Worm (Caenorhabditis elegans) whole organism, L3 larva: ENCODE measurements around the gene F09E5.7.

ENCODE experiments used
- R02D3.7 ChIP-seq: fragments of 150-350 bp; optimal IDR thresholded peaks from 2 replicates; lab custom pipeline; 2014; ENCODE audit warnings: missing biosample characterization, missing genetic modification characterization
- aly-2 ChIP-seq: fragments of 150-350 bp; optimal IDR thresholded peaks from 2 replicates; lab custom pipeline; 2014; ENCODE audit warnings: missing biosample characterization, missing genetic modification characterization
- ceh-16 ChIP-seq: sonication (generic microtip); optimal IDR thresholded peaks from 2 replicates; lab custom pipeline; 2017; ENCODE audit warnings: missing biosample characterization, missing genetic modification characterization
- ceh-82 ChIP-seq: fragments of 150-350 bp; optimal IDR thresholded peaks from 2 replicates; lab custom pipeline; 2014; ENCODE audit warnings: missing biosample characterization, missing genetic modification characterization
- egl-5 ChIP-seq: fragments of 150-350 bp; optimal IDR thresholded peaks from 2 replicates; lab custom pipeline; 2017; ENCODE audit warnings: missing biosample characterization, missing genetic modification reagents, missing genetic modification characterization, inconsistent platforms
- elt-1 ChIP-seq: fragments of 150-350 bp; optimal IDR thresholded peaks from 2 replicates; lab custom pipeline; 2014; ENCODE audit warnings: missing biosample characterization, missing genetic modification characterization
- elt-2 ChIP-seq: sonication (generic microtip); optimal IDR thresholded peaks from 2 replicates; lab custom pipeline; 2016; ENCODE audit warnings: missing genetic modification reagents, mild to moderate bottlenecking, missing genetic modification characterization, missing compliant biosample characterization
- elt-3 ChIP-seq, 3 experiments: fragments of 150-350 bp in 1 of 3; sonication (generic microtip) in 2 of 3; optimal IDR thresholded peaks; 2 replicates in 2 of 3; 4 replicates in 1 of 3; lab custom pipeline; 2014 to 2017; ENCODE audit warnings: missing biosample characterization in 3 of 3, missing genetic modification characterization in 3 of 3
- eor-1 ChIP-seq, 2 experiments: fragments of 150-350 bp; optimal IDR thresholded peaks; 2 replicates each; lab custom pipeline; 2014 to 2018; ENCODE audit warnings: missing biosample characterization in 2 of 2, missing genetic modification characterization in 2 of 2
- fkh-10 ChIP-seq: sonication (generic microtip); optimal IDR thresholded peaks from 2 replicates; lab custom pipeline; 2017; ENCODE audit warnings: missing biosample characterization, missing genetic modification reagents, missing genetic modification characterization
- fkh-2 ChIP-seq: fragments of 150-350 bp; optimal IDR thresholded peaks from 2 replicates; lab custom pipeline; 2014; ENCODE audit warnings: missing biosample characterization, missing genetic modification reagents, missing genetic modification characterization
- fos-1 ChIP-seq: fragments of 150-350 bp; optimal IDR thresholded peaks from 2 replicates; lab custom pipeline; 2014; ENCODE audit warnings: missing biosample characterization, missing genetic modification characterization
- hmg-11 ChIP-seq: sonication (generic microtip); optimal IDR thresholded peaks from 2 replicates; lab custom pipeline; 2016; ENCODE audit warnings: missing genetic modification characterization, missing compliant biosample characterization
- jun-1 ChIP-seq: fragments of 150-350 bp; optimal IDR thresholded peaks from 2 replicates; lab custom pipeline; 2014; ENCODE audit warnings: missing biosample characterization, missing genetic modification reagents, missing genetic modification characterization
- lin-39 ChIP-seq: fragments of 150-350 bp; optimal IDR thresholded peaks from 2 replicates; lab custom pipeline; 2018; ENCODE audit warnings: missing biosample characterization, missing genetic modification reagents, missing genetic modification characterization
- lsy-12 ChIP-seq: sonication (generic microtip); optimal IDR thresholded peaks from 2 replicates; lab custom pipeline; 2016; ENCODE audit warnings: mild to moderate bottlenecking, missing genetic modification characterization, missing compliant biosample characterization
- mdl-1 ChIP-seq: fragments of 150-350 bp; optimal IDR thresholded peaks from 2 replicates; lab custom pipeline; 2014; ENCODE audit warnings: missing biosample characterization, missing genetic modification characterization
- nfya-1 ChIP-seq: sonication (generic microtip); optimal IDR thresholded peaks from 2 replicates; lab custom pipeline; 2017; ENCODE audit warnings: missing genetic modification characterization, mild to moderate bottlenecking, missing compliant biosample characterization, antibody characterized with exemption, moderate library complexity; ENCODE audit not compliant: insufficient read depth
- nhr-11 ChIP-seq: fragments of 150-350 bp; optimal IDR thresholded peaks from 2 replicates; lab custom pipeline; 2014; ENCODE audit warnings: missing biosample characterization, missing genetic modification characterization
- nhr-23 ChIP-seq: fragments of 150-350 bp; optimal IDR thresholded peaks from 2 replicates; lab custom pipeline; 2014; ENCODE audit warnings: missing biosample characterization, missing genetic modification reagents, missing genetic modification characterization
- nhr-237 ChIP-seq: fragments of 150-350 bp; optimal IDR thresholded peaks from 2 replicates; lab custom pipeline; 2014; ENCODE audit warnings: missing biosample characterization, missing genetic modification characterization
- nhr-25 ChIP-seq: sonication (generic microtip); optimal IDR thresholded peaks from 2 replicates; lab custom pipeline; 2017; ENCODE audit warnings: missing biosample characterization, missing genetic modification characterization
- nhr-28 ChIP-seq: fragments of 150-350 bp; optimal IDR thresholded peaks from 2 replicates; lab custom pipeline; 2014; ENCODE audit warnings: missing biosample characterization, missing genetic modification characterization
- nhr-43 ChIP-seq: sonication (generic microtip); optimal IDR thresholded peaks from 2 replicates; lab custom pipeline; 2016; ENCODE audit warnings: mild to moderate bottlenecking, missing genetic modification characterization, missing compliant biosample characterization; ENCODE audit not compliant: poor library complexity, severe bottlenecking
- pha-4 ChIP-seq: fragments of 150-350 bp; optimal IDR thresholded peaks from 2 replicates; lab custom pipeline; 2014; ENCODE audit warnings: missing biosample characterization, missing genetic modification reagents, missing genetic modification characterization
- pqm-1 ChIP-seq: fragments of 150-350 bp; optimal IDR thresholded peaks from 2 replicates; lab custom pipeline; 2017; ENCODE audit warnings: missing biosample characterization, missing genetic modification characterization, inconsistent platforms
- sea-2 ChIP-seq: fragments of 150-350 bp; sonication (generic microtip); optimal IDR thresholded peaks from 4 replicates; lab custom pipeline; 2014; ENCODE audit warnings: missing biosample characterization, missing genetic modification reagents, missing genetic modification characterization
- unc-39 ChIP-seq: sonication (generic microtip); optimal IDR thresholded peaks from 4 replicates; lab custom pipeline; 2017; ENCODE audit warnings: missing biosample characterization, missing genetic modification characterization
- ztf-4 ChIP-seq: fragments of 150-350 bp; optimal IDR thresholded peaks from 2 replicates; lab custom pipeline; 2014; ENCODE audit warnings: missing biosample characterization, missing genetic modification characterization

The F09E5.7 gene

DNA sequence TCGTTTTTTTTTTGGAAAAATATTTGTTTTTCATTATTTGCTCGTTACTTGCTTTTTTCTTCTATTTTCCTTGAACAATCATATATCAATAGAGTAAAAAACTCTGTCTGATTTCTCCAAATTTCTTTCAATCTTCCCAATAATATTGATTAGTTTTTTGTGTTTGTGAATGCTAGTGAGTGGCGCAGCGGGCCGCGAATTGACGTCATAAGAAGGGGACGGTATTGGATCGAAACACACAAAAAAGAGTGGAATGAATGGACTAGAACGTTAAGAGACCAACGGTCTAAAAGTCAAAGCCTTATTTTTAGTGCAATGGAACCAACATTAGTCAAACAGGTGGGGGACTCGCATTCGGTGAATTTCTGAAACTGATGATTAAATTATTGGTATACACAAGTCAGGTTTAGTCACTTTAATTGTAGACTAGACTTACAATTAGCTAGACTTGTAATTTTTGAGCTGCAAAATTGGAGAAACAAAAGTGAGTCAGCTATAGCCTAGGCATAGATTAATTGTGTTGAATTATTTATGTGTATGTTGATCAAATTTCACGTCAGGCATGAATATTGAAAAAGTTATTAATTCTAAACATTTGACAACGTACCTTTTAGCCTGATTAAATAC, 20.1 kb upstream of the F09E5.7 start:
- peak; percentile 62 for TF ChIP-seq nfya-1 (tag; lab: Kevin White, UChicago)
- TF ChIP-seq nhr-25, result peak; percentile 14
- peak; percentile 75 for TF ChIP-seq pha-4 (tag; lab: Kevin White, UChicago)
- no peak for TF ChIP-seq ztf-4 (tag; lab: Kevin White, UChicago)
- no peak for TF ChIP-seq R02D3.7 (tag; lab: Kevin White, UChicago)
- TF ChIP-seq pqm-1, result peak; percentile 39
- TF ChIP-seq fkh-2 (tag; lab: Kevin White, UChicago), result no peak
- peak; percentile 9 for TF ChIP-seq nhr-23 (tag; lab: Kevin White, UChicago)
- TF ChIP-seq nhr-11, result peak; percentile 21
- no peak for TF ChIP-seq aly-2 (tag; lab: Kevin White, UChicago)
- peak; percentile 29 for TF ChIP-seq elt-2 (tag; lab: Kevin White, UChicago)
- TF ChIP-seq, all 47 proteins: peak for 7

DNA sequence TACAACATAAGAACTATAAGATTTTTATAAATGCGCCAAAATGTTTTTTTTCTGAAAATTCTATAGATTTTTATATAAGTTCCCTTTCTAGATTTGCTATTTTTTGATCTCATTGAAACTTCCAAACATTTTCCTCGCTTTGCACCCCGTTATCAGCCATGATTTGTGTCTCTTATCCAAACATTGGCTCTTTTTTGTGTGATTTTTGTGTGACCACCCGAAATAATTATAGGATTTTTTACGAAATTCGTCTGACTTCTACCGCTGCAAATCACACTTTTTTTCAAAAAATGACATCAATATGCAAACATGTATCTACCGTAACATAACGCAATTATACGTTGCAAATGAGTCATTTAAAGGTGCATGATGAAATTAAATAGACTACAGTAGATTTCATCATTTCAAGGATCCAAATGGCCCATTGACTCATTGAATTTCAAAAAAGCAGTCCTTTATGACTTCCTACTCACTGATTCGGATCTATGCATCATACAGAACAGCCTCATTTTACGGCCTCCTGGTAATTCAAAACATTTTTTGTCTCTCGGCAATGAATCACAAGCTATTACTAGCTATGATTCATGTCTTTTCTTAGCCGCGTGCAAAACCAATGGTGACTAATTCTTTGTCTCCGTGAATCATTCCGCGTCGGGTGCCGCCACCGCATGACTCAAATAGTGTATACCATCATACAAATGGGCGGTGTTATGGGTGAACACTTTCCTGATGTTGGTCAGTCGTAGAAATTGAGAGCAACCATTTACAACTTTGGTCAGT, 19.4 kb upstream of the F09E5.7 start:
- TF ChIP-seq elt-1 (no peak), aly-2 (tag; lab: Kevin White, UChicago) (no peak), lsy-12 (peak; percentile 4), nhr-237 (tag; lab: Kevin White, UChicago) (no peak), fos-1 (tag; lab: Kevin White, UChicago) (peak; percentile 95), pha-4 (tag; lab: Kevin White, UChicago) (peak; percentile 53), pqm-1 (peak; percentile 36), elt-2 (tag; lab: Kevin White, UChicago) (peak; percentile 71), sea-2 (GFP tag; lab: Kevin White, UChicago) (no peak), jun-1 (tag; lab: Kevin White, UChicago) (peak; percentile 85), egl-5 (tag; lab: Kevin White, UChicago) (no peak)

DNA sequence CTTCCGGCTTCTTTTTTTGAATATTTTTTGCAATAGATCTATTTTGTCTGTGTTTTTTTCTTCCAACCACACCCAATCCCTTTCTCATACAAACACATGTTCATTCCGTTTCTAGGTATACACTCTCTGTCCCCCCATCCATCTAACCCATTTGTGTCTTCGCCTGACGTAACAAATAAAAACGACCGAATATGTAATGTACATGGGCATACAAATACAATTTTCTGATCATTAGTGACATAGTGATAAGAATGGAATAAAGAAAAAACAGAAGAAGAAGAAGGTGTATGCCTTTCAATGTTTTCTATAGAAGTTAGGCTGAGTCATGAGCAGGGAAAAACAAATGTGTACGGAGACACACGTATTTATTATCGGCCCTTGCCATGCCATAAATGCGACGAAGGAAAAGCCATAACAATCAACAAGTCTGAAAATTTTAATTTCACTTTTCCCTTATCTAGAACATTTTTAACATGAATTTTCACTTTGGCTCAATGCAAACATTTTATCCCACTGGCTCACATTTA, 18.1 kb upstream of the F09E5.7 start:
- no peak for TF ChIP-seq unc-39
- TF ChIP-seq pha-4 (tag; lab: Kevin White, UChicago), result peak; percentile 47
- peak; percentile 70 for TF ChIP-seq elt-2 (tag; lab: Kevin White, UChicago)

DNA sequence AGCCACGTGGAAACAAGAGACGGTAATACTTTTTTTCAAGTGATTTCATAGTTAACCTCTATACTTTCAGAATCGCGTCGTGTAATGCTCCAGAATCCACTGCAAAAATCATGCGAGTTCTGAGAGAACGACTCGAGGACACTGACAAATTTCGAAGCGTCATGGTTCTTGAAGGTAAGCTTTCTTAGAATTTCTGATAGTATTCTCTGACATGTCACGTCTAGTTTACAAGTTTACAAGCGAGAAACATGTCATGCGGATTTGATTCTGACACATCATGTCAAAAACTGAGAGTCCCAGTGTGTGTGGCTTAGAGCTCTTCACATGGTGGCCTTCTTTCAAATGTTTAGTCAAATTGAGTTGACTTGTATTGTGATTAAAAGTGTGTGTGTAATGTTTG, 17.3 kb upstream of the F09E5.7 start:
- TF ChIP-seq lsy-12 (no peak), elt-3 (tag; optimal IDR thresholded peaks at IDR 0.05; lab: Kevin White, UChicago) (no peak), egl-5 (tag; lab: Kevin White, UChicago) (no peak), ceh-16 (tag; lab: Kevin White, UChicago) (no peak), sea-2 (GFP tag; lab: Kevin White, UChicago) (no peak), nhr-28 (no peak), nhr-23 (tag; lab: Kevin White, UChicago) (no peak), ceh-82 (tag; lab: Kevin White, UChicago) (no peak), pqm-1 (no peak), jun-1 (tag; lab: Kevin White, UChicago) (no peak), fkh-2 (tag; lab: Kevin White, UChicago) (no peak), nhr-25 (no peak), hmg-11 (tag; lab: Kevin White, UChicago) (no peak), ztf-4 (tag; lab: Kevin White, UChicago) (no peak), nhr-43 (tag; lab: Kevin White, UChicago) (no peak), fkh-10 (GFP tag; lab: Kevin White, UChicago) (no peak), eor-1 (tag; optimal IDR thresholded peaks at IDR 0.05; lab: Kevin White, UChicago) (no peak)

DNA sequence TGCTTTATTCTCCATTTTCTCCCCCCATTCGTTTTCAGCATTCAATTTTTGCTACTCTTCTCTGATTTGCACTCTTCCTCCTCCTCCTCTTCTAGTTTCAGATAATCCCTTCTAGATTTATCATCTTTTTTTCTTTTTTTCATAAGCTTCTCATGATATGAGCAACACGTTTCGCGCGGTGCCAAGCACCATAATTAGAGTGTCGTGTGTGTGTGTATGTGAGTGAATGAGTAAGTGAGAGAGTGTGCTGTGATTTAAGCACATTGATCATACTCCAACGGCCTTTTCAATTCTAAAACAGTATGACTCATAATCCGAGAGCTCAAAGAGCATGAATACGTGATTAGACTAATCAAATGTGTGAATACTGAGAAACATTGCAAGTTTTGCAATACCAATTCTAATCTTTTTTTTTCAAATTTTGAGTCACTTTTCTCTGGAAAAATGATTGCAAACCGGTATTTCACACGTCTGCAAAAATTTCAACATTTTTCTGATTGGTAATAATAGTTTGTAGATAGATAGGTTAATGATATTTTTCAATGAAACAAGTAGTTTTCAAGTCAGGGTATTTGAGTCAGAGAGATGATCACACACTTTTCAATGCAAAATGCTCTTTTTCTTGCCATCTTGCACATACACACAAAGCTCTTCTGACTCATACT, 16.4 kb upstream of the F09E5.7 start:
- TF ChIP-seq nhr-28 (no peak), mdl-1 (tag; lab: Kevin White, UChicago) (no peak), elt-2 (tag; lab: Kevin White, UChicago) (peak; percentile 11), jun-1 (tag; lab: Kevin White, UChicago) (peak; percentile 11), egl-5 (tag; lab: Kevin White, UChicago) (no peak), lin-39 (tag; lab: Kevin White, UChicago) (peak; percentile 51), hmg-11 (tag; lab: Kevin White, UChicago) (peak; percentile 48), nhr-11 (peak; percentile 28)
